Fruit fly (Drosophila melanogaster): ENCODE measurements around the gene CG32228.

DNA sequence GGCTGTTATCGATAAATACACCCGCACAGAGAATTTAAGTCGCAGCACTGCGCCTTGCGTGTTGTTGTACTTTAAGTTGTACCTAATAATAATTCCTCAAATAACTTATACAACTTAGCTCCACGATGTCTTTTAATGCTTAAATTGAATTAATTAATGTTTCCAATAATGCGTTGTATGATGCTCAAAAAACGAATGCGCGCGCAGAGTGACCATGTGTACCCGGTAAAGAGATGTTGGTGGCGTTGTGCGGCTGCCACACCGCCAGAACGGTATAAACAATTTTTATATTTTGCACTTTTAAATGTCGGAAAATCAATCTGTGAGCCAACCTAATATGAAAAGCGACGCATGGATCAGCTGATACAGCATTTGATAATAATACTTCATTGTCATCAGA, 39.5 kb upstream of the CG32228 start:
- TF ChIP-seq CG8478 (optimal IDR thresholded peaks at IDR 0.05) (no peak), CTCF (optimal IDR thresholded peaks at IDR 0.05) (no peak)

All from S2 (cell line).